Worm (Caenorhabditis elegans) whole organism, early embryonic: ENCODE data around the gene cdc-50.B.

Experiments
- B0310.2 ChIP-seq: sonication (generic microtip); optimal IDR thresholded peaks from 2 replicates; lab custom pipeline; 2016; ENCODE audit warnings: mild to moderate bottlenecking, missing genetic modification characterization, missing compliant biosample characterization
- aly-1 ChIP-seq: sonication (generic microtip); optimal IDR thresholded peaks from 2 replicates; lab custom pipeline; 2016; ENCODE audit warnings: missing genetic modification characterization, missing compliant biosample characterization
- ama-1 ChIP-seq: fragments of 150-350 bp; optimal IDR thresholded peaks from 2 replicates; lab custom pipeline; 2014
- ceh-36 ChIP-seq: sonication (generic microtip); optimal IDR thresholded peaks from 2 replicates; lab custom pipeline; 2016; ENCODE audit warnings: missing genetic modification characterization, inconsistent platforms, missing compliant biosample characterization
- ets-7 ChIP-seq: sonication (generic microtip); optimal IDR thresholded peaks from 2 replicates; lab custom pipeline; 2016; ENCODE audit warnings: missing genotype, missing genetic modification characterization, missing compliant biosample characterization
- flt-1 ChIP-seq: fragments of 200-800 bp; sonication (Bioruptor generic); IDR thresholded peaks from 2 replicates; pipeline ENCODE4 v1.3.6; 2022; ENCODE audit warnings: missing genetic modification characterization, missing compliant biosample characterization
- hmbx-1 ChIP-seq: sonication (generic microtip); optimal IDR thresholded peaks from 2 replicates; lab custom pipeline; 2016; ENCODE audit warnings: mild to moderate bottlenecking, missing genetic modification characterization, missing compliant biosample characterization
- scrt-1 ChIP-seq: fragments of 200-800 bp; sonication (Bioruptor generic); IDR thresholded peaks from 2 replicates; pipeline ENCODE4 v1.3.6; 2022; ENCODE audit warnings: missing genetic modification characterization, missing compliant biosample characterization
- sea-1 ChIP-seq: fragments of 200-800 bp; sonication (Bioruptor generic); conservative IDR thresholded peaks from 2 replicates; pipeline ENCODE4 v1.3.6; 2022; ENCODE audit warnings: missing genetic modification characterization, missing compliant biosample characterization
- tbx-37 ChIP-seq: fragments of 200-800 bp; sonication (Bioruptor generic); conservative IDR thresholded peaks from 2 replicates; pipeline ENCODE4 v1.3.6; 2022; ENCODE audit warnings: missing genetic modification reagents, missing genetic modification characterization, missing compliant biosample characterization
- tra-4 ChIP-seq: sonication (generic microtip); optimal IDR thresholded peaks from 2 replicates; lab custom pipeline; 2017; ENCODE audit warnings: missing genetic modification characterization, missing compliant biosample characterization

DNA sequence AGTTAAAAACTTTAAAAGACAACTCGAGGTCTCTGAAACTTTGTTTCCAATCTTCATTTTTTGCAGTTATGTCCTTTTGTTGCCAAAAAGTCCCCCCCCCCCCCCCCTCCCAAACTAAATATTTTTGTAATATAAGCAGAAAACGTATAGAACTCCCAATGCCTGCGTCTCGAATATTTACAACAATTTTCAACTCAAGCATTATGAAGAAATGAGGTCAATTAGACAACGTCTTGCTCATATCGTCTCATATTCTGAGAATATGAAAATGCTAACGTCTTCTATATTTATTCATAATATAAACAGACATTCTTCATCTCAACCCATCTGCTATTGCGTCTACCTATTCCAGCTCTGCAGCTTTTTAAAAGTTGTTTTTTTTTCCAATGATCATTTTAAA, 46.5 kb upstream of the cdc-50.B start, which contains the start of gene H23L24.1:
- no peak for TF ChIP-seq ceh-36 (tag; lab: Kevin White, UChicago)
- TF ChIP-seq tra-4 (tag; lab: Kevin White, UChicago): no peak
- no peak for TF ChIP-seq hmbx-1
- no peak for TF ChIP-seq tbx-37 (GFP tag; lab: Robert Waterston, UW)
- no peak for TF ChIP-seq scrt-1
- TF ChIP-seq sea-1: no peak
- TF ChIP-seq ama-1 (lab: Kevin White, UChicago): no peak
- TF ChIP-seq flt-1: no peak
- no peak for TF ChIP-seq aly-1
- no peak for TF ChIP-seq ets-7 (tag; lab: Kevin White, UChicago)
- no peak for TF ChIP-seq B0310.2 (tag; lab: Kevin White, UChicago)
